Worm (Caenorhabditis elegans): ENCODE measurements around the gene C08B6.3.
A peak's percentile ranks its signal among the peaks of the same experiment; 100 is the strongest.

Gene C08B6.3

ce11 chrV:10112187-10112586 is at the start of gene C08B6.3:
TSS of gene C08B6.3 (minus strand) at chrV:10112287.
- TF ChIP-seq lim-6 (tag; optimal IDR thresholded peaks at IDR 0.05): no peak
- no peak for TF ChIP-seq ceh-9 (tag; optimal IDR thresholded peaks at IDR 0.05)
- TF ChIP-seq unc-3 (GFP tag; conservative IDR thresholded peaks at IDR 0.05): no peak
- TF ChIP-seq unc-3 (tag; optimal IDR thresholded peaks at IDR 0.05): no peak
- TF ChIP-seq sox-4 (tag; optimal IDR thresholded peaks at IDR 0.05): no peak
- TF ChIP-seq ceh-18 (tag; optimal IDR thresholded peaks at IDR 0.05): no peak
- no peak for TF ChIP-seq pag-3 (tag; optimal IDR thresholded peaks at IDR 0.05; ENCODE audit: borderline replicate concordance)
- TF ChIP-seq ceh-6 (GFP tag; optimal IDR thresholded peaks at IDR 0.05): no peak
- TF ChIP-seq ceh-45 (GFP tag; IDR thresholded peaks at IDR 0.05): no peak
- TF ChIP-seq ttx-3 (tag; optimal IDR thresholded peaks at IDR 0.05): no peak
- TF ChIP-seq ets-4 (tag; optimal IDR thresholded peaks at IDR 0.05): no peak
- TF ChIP-seq ceh-2 (tag; optimal IDR thresholded peaks at IDR 0.05): no peak
- TF ChIP-seq ceh-31 (tag; optimal IDR thresholded peaks at IDR 0.05): no peak

DNA sequence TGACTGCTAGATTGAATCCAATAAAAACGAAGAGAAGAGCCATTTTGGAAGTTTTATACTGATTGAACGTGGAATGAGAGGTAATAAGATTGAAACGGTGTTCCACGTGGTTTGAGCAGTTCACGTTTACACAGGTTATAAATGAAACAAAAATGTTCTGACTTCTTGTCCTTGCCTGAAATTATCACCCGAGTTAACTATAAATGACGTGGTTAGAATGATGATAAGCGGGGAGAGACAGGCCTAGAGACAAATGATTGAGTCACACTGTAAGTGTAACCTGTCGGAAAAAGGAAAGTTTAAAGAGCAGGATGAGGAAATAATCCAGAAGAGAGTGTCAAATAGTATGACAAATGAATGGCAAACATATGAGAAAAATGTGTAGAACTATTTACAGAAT is 48.9 kb upstream of the C08B6.3 start, which contains the start of gene C51E3.10:
Gene C51E3.10 (minus strand): TSS at position 181 of the 400 bp plus-strand sequence.
- no peak for TF ChIP-seq unc-86 (tag; optimal IDR thresholded peaks at IDR 0.05)
- TF ChIP-seq K02D7.2 (tag; optimal IDR thresholded peaks at IDR 0.05): no peak
- peak; percentile 29 for TF ChIP-seq elt-2 (tag; optimal IDR thresholded peaks at IDR 0.05)
- TF ChIP-seq sox-4 (tag; optimal IDR thresholded peaks at IDR 0.05): no peak
- TF ChIP-seq tbx-2 (tag; optimal IDR thresholded peaks at IDR 0.05): no peak

- TF ChIP-seq ceh-2 (tag; optimal IDR thresholded peaks at IDR 0.05) (no peak), C38D4.7 (GFP tag; optimal IDR thresholded peaks at IDR 0.05) (no peak), T23F11.4 (GFP tag; optimal IDR thresholded peaks at IDR 0.05) (no peak), fkh-6 (tag; optimal IDR thresholded peaks at IDR 0.05) (no peak), K02D7.2 (tag; optimal IDR thresholded peaks at IDR 0.05) (no peak), dve-1 (tag; optimal IDR thresholded peaks at IDR 0.05) (no peak), Y22D7AL.16 (tag; optimal IDR thresholded peaks at IDR 0.05) (no peak), pag-3 (tag; optimal IDR thresholded peaks at IDR 0.05; ENCODE audit: borderline replicate concordance) (no peak), elt-4 (tag; optimal IDR thresholded peaks at IDR 0.05) (no peak), C08G9.2 (tag; optimal IDR thresholded peaks at IDR 0.05) (no peak), tbx-2 (tag; optimal IDR thresholded peaks at IDR 0.05) (no peak), ceh-19 (GFP tag; optimal IDR thresholded peaks at IDR 0.05) (no peak), rnt-1 (tag; optimal IDR thresholded peaks at IDR 0.05) (no peak), ceh-48 (tag; optimal IDR thresholded peaks at IDR 0.05) (no peak), nfya-1 (tag; optimal IDR thresholded peaks at IDR 0.05) (no peak), lim-6 (tag; optimal IDR thresholded peaks at IDR 0.05) (no peak)
These were observed 47.9 kb upstream of the C08B6.3 start for ce11 chrV:10159972-10160371.

DNA sequence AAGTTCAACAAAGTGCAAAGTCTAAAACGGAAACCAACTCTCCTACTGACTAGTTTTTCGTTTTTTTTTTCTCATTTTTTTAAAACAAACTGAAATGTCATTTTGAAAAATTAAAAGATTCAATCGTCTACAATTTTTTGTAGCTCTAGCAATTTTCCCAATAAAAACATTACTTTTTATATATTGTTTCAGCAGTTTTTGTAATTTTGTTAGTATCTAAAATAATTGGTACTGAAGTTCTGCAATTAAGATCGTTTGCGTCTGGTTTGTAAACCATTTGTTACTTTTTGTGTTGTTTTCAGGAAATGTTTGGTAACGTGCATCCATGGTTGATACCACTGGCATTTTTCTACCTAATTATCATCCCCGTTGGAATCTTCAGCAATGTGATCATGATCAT is 46.4 kb upstream of the C08B6.3 start, which contains the start of gene srsx-30:
Gene srsx-30 (plus strand): TSS at position 301 of the 400 bp plus-strand sequence.
- no peak for TF ChIP-seq unc-3 (GFP tag; conservative IDR thresholded peaks at IDR 0.05)
- TF ChIP-seq unc-3 (tag; optimal IDR thresholded peaks at IDR 0.05): no peak
- TF ChIP-seq elt-4 (tag; optimal IDR thresholded peaks at IDR 0.05): no peak
- no peak for TF ChIP-seq ceh-22 (tag; optimal IDR thresholded peaks at IDR 0.05)
- no peak for TF ChIP-seq hlh-6 (tag; optimal IDR thresholded peaks at IDR 0.05)
- no peak for TF ChIP-seq nfya-1 (tag; optimal IDR thresholded peaks at IDR 0.05)

- TF ChIP-seq madf-2 (tag; optimal IDR thresholded peaks at IDR 0.05) (no peak), ztf-16 (tag; optimal IDR thresholded peaks at IDR 0.05) (no peak), ceh-48 (tag; optimal IDR thresholded peaks at IDR 0.05) (no peak), lin-11 (tag; optimal IDR thresholded peaks at IDR 0.05) (no peak), ceh-24 (tag; optimal IDR thresholded peaks at IDR 0.05) (no peak), F13H6.1 (tag; optimal IDR thresholded peaks at IDR 0.05) (no peak), che-1 (tag; optimal IDR thresholded peaks at IDR 0.05) (no peak), unc-86 (tag; optimal IDR thresholded peaks at IDR 0.05) (no peak), dmd-4 (tag; optimal IDR thresholded peaks at IDR 0.05; ENCODE audit: borderline replicate concordance) (no peak), T23F11.4 (GFP tag; optimal IDR thresholded peaks at IDR 0.05) (no peak), mec-3 (tag; optimal IDR thresholded peaks at IDR 0.05; ENCODE audit: borderline replicate concordance) (no peak), zip-5 (tag; optimal IDR thresholded peaks at IDR 0.05) (no peak), hlh-30 (tag; optimal IDR thresholded peaks at IDR 0.05; ENCODE audit: insufficient read depth) (no peak), K09A11.1 (tag; optimal IDR thresholded peaks at IDR 0.05; ENCODE audit: insufficient read depth) (no peak), nhr-11 (tag; optimal IDR thresholded peaks at IDR 0.05) (no peak), odd-2 (tag; optimal IDR thresholded peaks at IDR 0.05) (no peak), pag-3 (tag; optimal IDR thresholded peaks at IDR 0.05; ENCODE audit: borderline replicate concordance) (no peak), elt-4 (tag; optimal IDR thresholded peaks at IDR 0.05) (no peak)
These were observed 42.6 kb upstream of the C08B6.3 start, which contains the start of gene srsx-29 for ce11 chrV:10154698-10155097. TSS of gene srsx-29 (plus strand) at chrV:10154998.
